Fruit fly (Drosophila melanogaster) whole organism, embryonic: ENCODE measurements around the gene Tom40.

ENCODE experiments used
- Aef1 ChIP-seq: fragments of 200-800 bp; sonication (Bioruptor generic); IDR thresholded peaks from 3 replicates; pipeline ENCODE4 v1.3.6; 2022; ENCODE audit warnings: missing biosample characterization, missing genetic modification characterization
- Awh ChIP-seq: fragments of 200-800 bp; sonication (Bioruptor generic); IDR thresholded peaks from 2 replicates; pipeline ENCODE4, ENCODE4 v1.3.6; 2022; ENCODE audit warnings: missing biosample characterization, missing genetic modification characterization
- CG10431 ChIP-seq: fragments of 200-800 bp; sonication (Bioruptor generic); optimal IDR thresholded peaks from 3 replicates; lab custom pipeline; 2018; ENCODE audit warnings: missing biosample characterization, mild to moderate bottlenecking, missing genetic modification characterization
- CG11247 ChIP-seq: fragments of 200-800 bp; sonication (Bioruptor generic); IDR thresholded peaks from 2 replicates; pipeline ENCODE4 v1.3.6; 2022; ENCODE audit warnings: missing biosample characterization, missing genetic modification characterization
- CG12219 ChIP-seq: fragments of 200-800 bp; sonication (Bioruptor generic); optimal IDR thresholded peaks from 3 replicates; lab custom pipeline; 2018; ENCODE audit warnings: missing biosample characterization, mild to moderate bottlenecking, missing genetic modification characterization
- CG13424 ChIP-seq: fragments of 200-800 bp; sonication (Bioruptor generic); optimal IDR thresholded peaks from 2 replicates; lab custom pipeline; 2019; ENCODE audit warnings: missing biosample characterization, mild to moderate bottlenecking, missing genetic modification characterization, moderate library complexity
- CG1602 ChIP-seq: fragments of 200-800 bp; sonication (Bioruptor generic); optimal IDR thresholded peaks from 3 replicates; lab custom pipeline; 2016; ENCODE audit warnings: missing biosample characterization, missing genetic modification characterization
- CG16779 ChIP-seq: fragments of 200-800 bp; sonication (Bioruptor generic); IDR thresholded peaks from 2 replicates; pipeline ENCODE4 v1.3.6; 2022; ENCODE audit warnings: missing biosample characterization, missing genetic modification characterization
- CG17328 ChIP-seq: fragments of 200-800 bp; sonication (Bioruptor generic); IDR thresholded peaks from 2 replicates; pipeline ENCODE4 v1.3.6; 2022; ENCODE audit warnings: missing biosample characterization, missing genetic modification characterization
- CG17568 ChIP-seq: fragments of 200-800 bp; sonication (Bioruptor generic); optimal IDR thresholded peaks from 2 replicates; lab custom pipeline; 2018; ENCODE audit warnings: missing biosample characterization, mild to moderate bottlenecking, missing genetic modification characterization, moderate library complexity
- CG18619 ChIP-seq: fragments of 200-800 bp; sonication (Bioruptor generic); optimal IDR thresholded peaks from 3 replicates; lab custom pipeline; 2017; ENCODE audit warnings: missing biosample characterization, mild to moderate bottlenecking, missing genetic modification characterization
- CG2889 ChIP-seq: fragments of 200-800 bp; sonication (Bioruptor generic); IDR thresholded peaks from 3 replicates; pipeline ENCODE4 v1.3.6; 2022; ENCODE audit warnings: missing biosample characterization, missing genetic modification characterization
- CG31441 ChIP-seq: fragments of 200-800 bp; sonication (Bioruptor generic); IDR thresholded peaks from 2 replicates; pipeline ENCODE4 v1.3.6; 2022; ENCODE audit warnings: missing biosample characterization, missing genetic modification characterization
- CG3847 ChIP-seq: fragments of 200-800 bp; sonication (Bioruptor generic); IDR thresholded peaks from 2 replicates; pipeline ENCODE4 v1.3.6; 2022; ENCODE audit warnings: missing biosample characterization, missing genetic modification characterization
- CG4730 ChIP-seq: fragments of 200-800 bp; sonication (Bioruptor generic); IDR thresholded peaks from 2 replicates; pipeline ENCODE4 v1.3.6; 2022; ENCODE audit warnings: missing biosample characterization, missing genetic modification characterization
- CG6813 ChIP-seq: fragments of 200-800 bp; sonication (Bioruptor generic); optimal IDR thresholded peaks from 2 replicates; lab custom pipeline; 2017; ENCODE audit warnings: missing biosample characterization, missing genetic modification characterization, mild to moderate bottlenecking, moderate library complexity, missing genetic modification reagents
- CG8281 ChIP-seq: fragments of 200-800 bp; sonication (Bioruptor generic); optimal IDR thresholded peaks from 2 replicates; lab custom pipeline; 2018; ENCODE audit warnings: missing biosample characterization, mild to moderate bottlenecking, missing genetic modification characterization, moderate library complexity
- CG8359 ChIP-seq: fragments of 200-800 bp; sonication (Bioruptor generic); optimal IDR thresholded peaks from 2 replicates; lab custom pipeline; 2017; ENCODE audit warnings: missing biosample characterization, mild to moderate bottlenecking, missing genetic modification characterization, borderline replicate concordance
- CG9437 ChIP-seq: fragments of 200-800 bp; sonication (Bioruptor generic); optimal IDR thresholded peaks from 2 replicates; lab custom pipeline; 2018; ENCODE audit warnings: missing biosample characterization, mild to moderate bottlenecking, missing genetic modification characterization
- D19A ChIP-seq: fragments of 200-800 bp; optimal IDR thresholded peaks from 3 replicates; lab custom pipeline; 2019; ENCODE audit warnings: missing biosample characterization, mild to moderate bottlenecking, missing genetic modification characterization, moderate library complexity
- Hand ChIP-seq: fragments of 200-800 bp; sonication (Bioruptor generic); optimal IDR thresholded peaks from 2 replicates; lab custom pipeline; 2017; ENCODE audit warnings: mild to moderate bottlenecking, missing biosample characterization, missing genetic modification reagents, missing genetic modification characterization
- Jarid2 ChIP-seq: fragments of 200-800 bp; sonication (Bioruptor generic); optimal IDR thresholded peaks from 3 replicates; lab custom pipeline; 2017; ENCODE audit warnings: mild to moderate bottlenecking, missing biosample characterization, missing genetic modification reagents, missing genetic modification characterization
- Ptx1 ChIP-seq: fragments of 200-800 bp; sonication (Bioruptor generic); IDR thresholded peaks from 2 replicates; pipeline ENCODE4 v1.3.6; 2022; ENCODE audit warnings: missing biosample characterization, missing genetic modification characterization
- Rfx ChIP-seq: fragments of 200-800 bp; sonication (Bioruptor generic); IDR thresholded peaks from 2 replicates; pipeline ENCODE4 v1.3.6; 2022; ENCODE audit warnings: missing biosample characterization, missing genetic modification characterization
- Trl ChIP-seq, 3 experiments: fragments of >200 bp in 2 of 3; fragments of 200-800 bp in 1 of 3; sonication (Bioruptor generic) in 1 of 3; optimal IDR thresholded peaks; 2 replicates in 1 of 3; 3 replicates in 2 of 3; lab custom pipeline; 2016 to 2017; ENCODE audit warnings: missing biosample characterization in 1 of 3, missing genetic modification characterization in 1 of 3
- Usf ChIP-seq: fragments of 200-800 bp; sonication (Bioruptor generic); optimal IDR thresholded peaks from 2 replicates; lab custom pipeline; 2017; ENCODE audit warnings: missing genotype, missing biosample characterization, missing genetic modification characterization
- ash1 ChIP-seq: fragments of 200-800 bp; sonication (Bioruptor generic); optimal IDR thresholded peaks from 2 replicates; lab custom pipeline; 2018; ENCODE audit warnings: missing biosample characterization, mild to moderate bottlenecking, missing genetic modification characterization
- croc ChIP-seq: fragments of 200-800 bp; sonication (Bioruptor generic); conservative IDR thresholded peaks from 3 replicates; pipeline ENCODE4 v1.3.6; 2022; ENCODE audit warnings: missing biosample characterization, missing genetic modification characterization
- dm ChIP-seq: fragments of 200-800 bp; sonication (Bioruptor generic); optimal IDR thresholded peaks from 3 replicates; lab custom pipeline; 2016; ENCODE audit warnings: missing biosample characterization, missing genetic modification characterization
- dmrt11E ChIP-seq: fragments of 200-800 bp; sonication (Bioruptor generic); optimal IDR thresholded peaks from 3 replicates; lab custom pipeline; 2018; ENCODE audit warnings: missing biosample characterization, mild to moderate bottlenecking, missing genetic modification characterization, moderate library complexity
- dysf ChIP-seq: fragments of 200-800 bp; sonication (Bioruptor generic); IDR thresholded peaks from 3 replicates; pipeline ENCODE4 v1.3.6; 2022; ENCODE audit warnings: missing biosample characterization, missing genetic modification characterization
- ems ChIP-seq: fragments of 200-800 bp; sonication (Bioruptor generic); optimal IDR thresholded peaks from 3 replicates; lab custom pipeline; 2016; ENCODE audit warnings: missing biosample characterization, missing genetic modification characterization
- esg ChIP-seq: fragments of 200-800 bp; sonication (Bioruptor generic); conservative IDR thresholded peaks from 2 replicates; pipeline ENCODE4 v1.3.6; 2022; ENCODE audit warnings: missing biosample characterization, missing genetic modification characterization
- fd102C ChIP-seq: fragments of 200-800 bp; sonication (Bioruptor generic); optimal IDR thresholded peaks from 2 replicates; lab custom pipeline; 2018; ENCODE audit warnings: missing biosample characterization, mild to moderate bottlenecking, missing genetic modification characterization, moderate library complexity
- grau ChIP-seq: fragments of 200-800 bp; optimal IDR thresholded peaks from 3 replicates; lab custom pipeline; 2019; ENCODE audit warnings: missing biosample characterization, mild to moderate bottlenecking, missing genetic modification characterization, moderate library complexity
- gsb ChIP-seq: fragments of 200-800 bp; sonication (Bioruptor generic); IDR thresholded peaks from 2 replicates; pipeline ENCODE4 v1.3.6; 2022; ENCODE audit warnings: missing biosample characterization, missing genetic modification characterization
- jigr1 ChIP-seq: fragments of 200-800 bp; sonication (Bioruptor generic); IDR thresholded peaks from 3 replicates; pipeline ENCODE4 v1.3.6; 2022; ENCODE audit warnings: missing biosample characterization, missing genetic modification characterization
- lbe ChIP-seq: fragments of 200-800 bp; sonication (Bioruptor generic); optimal IDR thresholded peaks from 2 replicates; lab custom pipeline; 2016; ENCODE audit warnings: missing biosample characterization, mild to moderate bottlenecking, missing genetic modification characterization
- odd ChIP-seq: fragments of 200-800 bp; sonication (Bioruptor generic); optimal IDR thresholded peaks from 2 replicates; lab custom pipeline; 2017; ENCODE audit warnings: missing biosample characterization, mild to moderate bottlenecking, missing genetic modification characterization
- otp ChIP-seq: fragments of 200-800 bp; sonication (Bioruptor generic); IDR thresholded peaks from 3 replicates; pipeline ENCODE4, ENCODE4 v1.3.6; 2022; ENCODE audit warnings: missing biosample characterization, missing genetic modification characterization
- prd ChIP-seq, 3 experiments: fragments of >200 bp in 2 of 3; fragments of 200-800 bp in 1 of 3; sonication (Bioruptor generic) in 1 of 3; optimal IDR thresholded peaks in 2 of 3; IDR thresholded peaks in 1 of 3; 2 replicates in 2 of 3; 3 replicates in 1 of 3; pipeline versions ENCODE4 v1.3.6 to Lab custom; 2017 to 2022; ENCODE audit warnings: missing biosample characterization in 1 of 3, missing genetic modification characterization in 1 of 3
- row ChIP-seq: fragments of 200-800 bp; sonication (Bioruptor generic); IDR thresholded peaks from 3 replicates; pipeline ENCODE4 v1.3.6; 2022; ENCODE audit warnings: missing biosample characterization, missing genetic modification characterization
- sima ChIP-seq: fragments of 200-800 bp; sonication (Bioruptor generic); optimal IDR thresholded peaks from 2 replicates; lab custom pipeline; 2016; ENCODE audit warnings: missing biosample characterization, missing genetic modification characterization
- sisA ChIP-seq: fragments of 200-800 bp; sonication (Bioruptor generic); IDR thresholded peaks from 2 replicates; pipeline ENCODE4 v1.3.6; 2022; ENCODE audit warnings: missing biosample characterization, missing genetic modification characterization
- tin ChIP-seq: fragments of 200-800 bp; sonication (Bioruptor generic); optimal IDR thresholded peaks from 3 replicates; lab custom pipeline; 2016; ENCODE audit warnings: missing biosample characterization, missing genetic modification characterization
- trem ChIP-seq: fragments of 200-800 bp; optimal IDR thresholded peaks from 3 replicates; lab custom pipeline; 2019; ENCODE audit warnings: missing biosample characterization, mild to moderate bottlenecking, missing genetic modification characterization, moderate library complexity
- unc-4 ChIP-seq: fragments of 200-800 bp; sonication (Bioruptor generic); IDR thresholded peaks from 2 replicates; pipeline ENCODE4 v1.3.6; 2022; ENCODE audit warnings: missing biosample characterization, missing genetic modification characterization; ENCODE audit not compliant: partially characterized antibody
- vfl ChIP-seq: fragments of 200-800 bp; sonication (Bioruptor generic); optimal IDR thresholded peaks from 2 replicates; lab custom pipeline; 2016; ENCODE audit warnings: missing biosample characterization, missing genetic modification characterization

Gene Tom40

dm6 chrX:7691221-7691914, 45.3 kb upstream of the Tom40 start (continued):
- TF ChIP-seq CG2889 (GFP tag; lab: Robert Waterston, UW) (0 out of 3 replicates have a peak, but pooled peaks have one; percentile 28), lbe (GFP tag; lab: Kevin White, UChicago) (no peak), Rfx (GFP tag; lab: Robert Waterston, UW) (peak; percentile 78), dm (GFP tag; lab: Kevin White, UChicago) (no peak), CG8281 (tag; lab: Kevin White, UChicago) (no peak), Ptx1 (GFP tag; lab: Robert Waterston, UW) (peak; percentile 57), CG4730 (GFP tag; lab: Robert Waterston, UW) (0 out of 2 replicates have a peak, but pooled peaks have one; percentile 4), CG16779 (GFP tag; lab: Robert Waterston, UW) (0 out of 2 replicates have a peak, but pooled peaks have one; percentile 5), CG31441 (GFP tag; lab: Robert Waterston, UW) (no peak), dysf (GFP tag; lab: Robert Waterston, UW) (peak; percentile 60), croc (GFP tag; lab: Robert Waterston, UW) (no peak), tin (GFP tag; lab: Kevin White, UChicago) (no peak), dmrt11E (tag; lab: Kevin White, UChicago) (no peak), gsb (GFP tag; lab: Robert Waterston, UW) (peak; percentile 5; the same call in 1 of the 2 replicates), CG3847 (GFP tag; lab: Robert Waterston, UW) (peak; percentile 69), CG8359 (GFP tag; lab: Kevin White, UChicago) (no peak), fd102C (GFP tag; lab: Kevin White, UChicago) (no peak), Jarid2 (no peak), Awh (GFP tag; lab: Robert Waterston, UW) (peak; percentile 36; the same call in 1 of the 2 replicates), odd (no peak), ems (GFP tag; lab: Kevin White, UChicago) (no peak), unc-4 (no peak), vfl (GFP tag; lab: Kevin White, UChicago) (no peak), row (GFP tag; lab: Robert Waterston, UW) (peak; percentile 40; the same call in 2 of the 3 replicates), Trl (optimal IDR thresholded peaks at IDR 0.05; lab: Kevin White, UChicago) (peak in 1 of 2 experiments; percentile 26), Trl (GFP tag; optimal IDR thresholded peaks at IDR 0.05; lab: Kevin White, UChicago) (no peak), ash1 (no peak), CG17328 (GFP tag; lab: Robert Waterston, UW) (0 out of 2 replicates have a peak, but pooled peaks have one; percentile 16), grau (peak; percentile 89), CG10431 (GFP tag; lab: Kevin White, UChicago) (peak; percentile 6), Hand (GFP tag; lab: Kevin White, UChicago) (peak; percentile 22), CG1602 (no peak), CG12219 (GFP tag; lab: Kevin White, UChicago) (no peak), CG6813 (no peak), trem (tag; lab: Kevin White, UChicago) (no peak), CG11247 (GFP tag; lab: Robert Waterston, UW) (peak; percentile 59), Usf (GFP tag; lab: Kevin White, UChicago) (no peak), CG18619 (GFP tag; lab: Kevin White, UChicago) (no peak), sima (GFP tag; lab: Kevin White, UChicago) (no peak), CG9437 (GFP tag; lab: Kevin White, UChicago) (no peak), CG17568 (no peak), otp (GFP tag; lab: Robert Waterston, UW) (0 out of 3 replicates have a peak, but pooled peaks have one; percentile 8), sisA (peak; percentile 43), esg (GFP tag; lab: Robert Waterston, UW) (peak; percentile 38; the same call in 1 of the 2 replicates), Aef1 (GFP tag; lab: Robert Waterston, UW) (no peak), prd (optimal IDR thresholded peaks at IDR 0.05; lab: Kevin White, UChicago) (no peak), prd (GFP tag; IDR thresholded peaks at IDR 0.05; lab: Robert Waterston, UW) (peak; percentile 54), D19A (tag; lab: Kevin White, UChicago) (no peak), CG13424 (tag; lab: Kevin White, UChicago) (no peak), jigr1 (GFP tag; lab: Robert Waterston, UW) (no peak)
